Worm (Caenorhabditis elegans) whole organism, L1 larva: ENCODE data around the gene clpf-1.
A peak's percentile ranks its signal among the peaks of the same experiment; 100 is the strongest.

ENCODE experiments used
- C16A3.4 ChIP-seq: fragments of 150-350 bp; optimal IDR thresholded peaks from 2 replicates; lab custom pipeline; 2014; ENCODE audit warnings: missing biosample characterization, missing genetic modification characterization
- Y116A8C.19 ChIP-seq: sonication (generic microtip); optimal IDR thresholded peaks from 2 replicates; lab custom pipeline; 2016; ENCODE audit warnings: missing compliant biosample characterization, missing genetic modification characterization, borderline replicate concordance
- blmp-1 ChIP-seq: fragments of 150-350 bp; optimal IDR thresholded peaks from 2 replicates; lab custom pipeline; 2014; ENCODE audit warnings: missing biosample characterization, missing genetic modification characterization
- ceh-88 ChIP-seq: fragments of 200-800 bp; sonication (Bioruptor generic); IDR thresholded peaks from 2 replicates; pipeline ENCODE4 v1.3.6; 2022; ENCODE audit warnings: missing genetic modification characterization, missing compliant biosample characterization
- ceh-90 ChIP-seq: sonication (generic microtip); optimal IDR thresholded peaks from 2 replicates; lab custom pipeline; 2016; ENCODE audit warnings: missing genetic modification characterization, missing compliant biosample characterization
- ces-1 ChIP-seq: fragments of 150-350 bp; optimal IDR thresholded peaks from 2 replicates; lab custom pipeline; 2014; ENCODE audit warnings: missing biosample characterization, missing genetic modification reagents, missing genetic modification characterization
- dpl-1 ChIP-seq, 3 experiments: fragments of 150-350 bp in 2 of 3; sonication (generic microtip) in 1 of 3; optimal IDR thresholded peaks; 2 replicates each; lab custom pipeline; 2014 to 2017; ENCODE audit warnings: missing biosample characterization in 3 of 3, missing genetic modification characterization in 3 of 3, missing genetic modification reagents in 3 of 3
- efl-1 ChIP-seq, 4 experiments: fragments of 150-350 bp; optimal IDR thresholded peaks in 3 of 4; peaks in 1 of 4; 1 replicate in 1 of 4; 2 replicates in 3 of 4; lab custom pipeline; 2014; ENCODE audit warnings: missing biosample characterization in 2 of 4, missing genetic modification characterization in 2 of 4, missing genetic modification reagents in 2 of 4
- egl-27 ChIP-seq, 2 experiments: fragments of 150-350 bp in 1 of 2; sonication (generic microtip); optimal IDR thresholded peaks; 3 replicates each; lab custom pipeline; 2017 to 2018; ENCODE audit warnings: missing biosample characterization in 2 of 2, missing genetic modification characterization in 2 of 2, missing genetic modification reagents in 2 of 2
- fkh-10 ChIP-seq: sonication (generic microtip); optimal IDR thresholded peaks from 2 replicates; lab custom pipeline; 2017; ENCODE audit warnings: missing biosample characterization, missing genetic modification reagents, missing genetic modification characterization
- fkh-4 ChIP-seq: sonication (generic microtip); optimal IDR thresholded peaks from 2 replicates; lab custom pipeline; 2016; ENCODE audit warnings: missing compliant biosample characterization, missing genetic modification characterization, borderline replicate concordance
- hlh-17 ChIP-seq: fragments of 200-800 bp; sonication (Bioruptor generic); optimal IDR thresholded peaks from 2 replicates; lab custom pipeline; 2018; ENCODE audit warnings: missing genetic modification characterization, mild to moderate bottlenecking, missing compliant biosample characterization, moderate library complexity, borderline replicate concordance
- hlh-4 ChIP-seq: sonication (generic microtip); optimal IDR thresholded peaks from 2 replicates; lab custom pipeline; 2016; ENCODE audit warnings: mild to moderate bottlenecking, missing genetic modification characterization, missing compliant biosample characterization
- irx-1 ChIP-seq: sonication (generic microtip); optimal IDR thresholded peaks from 2 replicates; lab custom pipeline; 2016; ENCODE audit warnings: missing genetic modification characterization, missing compliant biosample characterization
- isw-1 ChIP-seq: fragments of 200-800 bp; sonication (Bioruptor generic); IDR thresholded peaks from 2 replicates; pipeline ENCODE4 v1.3.6; 2022; ENCODE audit warnings: missing genetic modification characterization, missing compliant biosample characterization
- lin-13 ChIP-seq: fragments of 150-350 bp; optimal IDR thresholded peaks from 2 replicates; lab custom pipeline; 2014; ENCODE audit warnings: missing biosample characterization, missing genetic modification reagents, missing genetic modification characterization
- lin-14 ChIP-seq: fragments of 200-800 bp; sonication (Bioruptor generic); optimal IDR thresholded peaks from 2 replicates; lab custom pipeline; 2018; ENCODE audit warnings: mild to moderate bottlenecking, missing genetic modification characterization, moderate library complexity, missing compliant biosample characterization
- lin-35 ChIP-seq, 2 experiments: fragments of 150-350 bp; optimal IDR thresholded peaks; 2 replicates each; lab custom pipeline; 2014; ENCODE audit warnings: missing biosample characterization in 2 of 2, missing genetic modification characterization in 2 of 2, missing genetic modification reagents in 2 of 2
- lin-39 ChIP-seq: fragments of 150-350 bp; optimal IDR thresholded peaks from 2 replicates; lab custom pipeline; 2014; ENCODE audit warnings: missing biosample characterization, missing genetic modification reagents, missing genetic modification characterization
- mab-9 ChIP-seq: fragments of 200-800 bp; sonication (Bioruptor generic); IDR thresholded peaks from 2 replicates; pipeline ENCODE4 v1.3.6; 2022; ENCODE audit warnings: missing genetic modification reagents, missing genetic modification characterization, missing compliant biosample characterization
- nhr-12 ChIP-seq: sonication (generic microtip); optimal IDR thresholded peaks from 2 replicates; lab custom pipeline; 2017; ENCODE audit warnings: missing biosample characterization, missing genetic modification characterization
- nhr-19 ChIP-seq: fragments of 200-800 bp; sonication (Bioruptor generic); conservative IDR thresholded peaks from 2 replicates; pipeline ENCODE4 v1.3.6; 2022; ENCODE audit warnings: missing genetic modification characterization, missing compliant biosample characterization
- nhr-20 ChIP-seq: sonication (generic microtip); optimal IDR thresholded peaks from 2 replicates; lab custom pipeline; 2016; ENCODE audit warnings: mild to moderate bottlenecking, missing genetic modification characterization, missing compliant biosample characterization
- nhr-47 ChIP-seq: sonication (generic microtip); optimal IDR thresholded peaks from 2 replicates; lab custom pipeline; 2016; ENCODE audit warnings: mild to moderate bottlenecking, missing genetic modification characterization, moderate library complexity, missing compliant biosample characterization
- nhr-71 ChIP-seq: sonication (generic microtip); optimal IDR thresholded peaks from 2 replicates; lab custom pipeline; 2016; ENCODE audit warnings: mild to moderate bottlenecking, missing genetic modification characterization, moderate library complexity, missing compliant biosample characterization
- pqm-1 ChIP-seq: sonication (generic microtip); optimal IDR thresholded peaks from 3 replicates; lab custom pipeline; 2017; ENCODE audit warnings: missing biosample characterization, missing genetic modification characterization
- rnt-1 ChIP-seq: sonication (generic microtip); optimal IDR thresholded peaks from 2 replicates; lab custom pipeline; 2016; ENCODE audit warnings: mild to moderate bottlenecking, missing genetic modification characterization, moderate library complexity, missing compliant biosample characterization
- skn-1 ChIP-seq: fragments of 150-350 bp; optimal IDR thresholded peaks from 2 replicates; lab custom pipeline; 2014; ENCODE audit warnings: missing biosample characterization, missing genetic modification characterization
- tbx-2 ChIP-seq: sonication (generic microtip); optimal IDR thresholded peaks from 2 replicates; lab custom pipeline; 2016; ENCODE audit warnings: missing genetic modification characterization, missing compliant biosample characterization
- unc-130 ChIP-seq: fragments of 150-350 bp; optimal IDR thresholded peaks from 2 replicates; lab custom pipeline; 2017; ENCODE audit warnings: missing biosample characterization, missing genetic modification characterization, inconsistent platforms
- unc-98 ChIP-seq: fragments of 200-800 bp; sonication (Bioruptor generic); IDR thresholded peaks from 2 replicates; pipeline ENCODE4 v1.3.6; 2022; ENCODE audit warnings: missing genetic modification characterization, missing compliant biosample characterization
- vab-15 ChIP-seq: sonication (generic microtip); optimal IDR thresholded peaks from 2 replicates; lab custom pipeline; 2017; ENCODE audit warnings: missing genotype, mild to moderate bottlenecking, missing genetic modification characterization, missing compliant biosample characterization
- zag-1 ChIP-seq: fragments of 150-350 bp; optimal IDR thresholded peaks from 2 replicates; lab custom pipeline; 2014; ENCODE audit warnings: missing biosample characterization, missing genetic modification characterization

clpf-1 gene

DNA sequence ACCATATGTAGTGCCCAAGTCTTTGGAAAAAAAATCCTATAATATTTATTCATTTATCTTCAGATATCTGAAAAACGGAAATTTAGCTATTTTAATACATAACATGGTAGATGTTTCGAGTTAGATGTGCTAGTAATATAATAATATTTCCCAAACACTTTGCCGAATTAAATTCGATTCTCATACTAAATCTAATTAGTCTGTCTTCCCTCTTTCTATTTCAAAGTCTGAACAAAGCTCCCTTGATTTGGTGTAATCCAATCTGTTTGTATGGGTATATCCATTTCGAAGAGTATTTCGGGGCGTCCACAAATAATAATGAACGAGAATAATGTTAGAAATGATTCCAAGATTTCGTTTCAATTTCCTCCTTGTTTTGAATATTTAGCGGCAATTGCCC lies 16.9 kb downstream of the clpf-1 start:
- TF ChIP-seq ces-1 (no peak), efl-1 (optimal IDR thresholded peaks at IDR 0.05; lab: Kevin White, UChicago) (no peak), efl-1 (GFP tag; optimal IDR thresholded peaks at IDR 0.05 in 1 of 2; lab: Kevin White, UChicago) (peak in 1 of 2 experiments; percentile 17)

DNA sequence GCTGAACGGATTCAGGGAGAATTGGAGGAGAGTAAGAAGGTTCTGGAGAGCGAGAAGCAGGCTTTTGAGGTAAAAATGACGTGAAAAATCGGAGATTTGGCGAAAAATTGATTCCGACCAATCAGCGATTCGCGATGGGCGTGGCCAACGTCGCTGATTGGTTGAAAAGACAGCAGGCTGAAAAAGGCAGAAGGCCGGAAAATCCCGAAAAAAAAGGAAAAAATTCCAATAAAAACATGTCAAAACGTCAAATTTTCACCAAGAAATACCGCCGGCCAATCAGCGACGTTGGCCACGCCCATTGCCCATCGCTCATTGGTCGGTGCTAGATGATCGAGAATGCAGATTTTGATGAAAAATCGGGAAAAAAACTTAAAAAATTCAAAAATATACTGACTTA lies 19.9 kb downstream of the clpf-1 start:
- TF ChIP-seq fkh-10 (GFP tag; lab: Kevin White, UChicago) (no peak), rnt-1 (no peak), C16A3.4 (tag; lab: Kevin White, UChicago) (no peak), nhr-19 (GFP tag; lab: Robert Waterston, UW) (no peak), efl-1 (optimal IDR thresholded peaks at IDR 0.05; lab: Kevin White, UChicago) (no peak), efl-1 (GFP tag; optimal IDR thresholded peaks at IDR 0.05 in 1 of 2; lab: Kevin White, UChicago) (no peak), zag-1 (no peak), skn-1 (tag; lab: Kevin White, UChicago) (no peak), lin-13 (GFP tag; lab: Kevin White, UChicago) (no peak), unc-98 (GFP tag; lab: Robert Waterston, UW) (no peak)

DNA sequence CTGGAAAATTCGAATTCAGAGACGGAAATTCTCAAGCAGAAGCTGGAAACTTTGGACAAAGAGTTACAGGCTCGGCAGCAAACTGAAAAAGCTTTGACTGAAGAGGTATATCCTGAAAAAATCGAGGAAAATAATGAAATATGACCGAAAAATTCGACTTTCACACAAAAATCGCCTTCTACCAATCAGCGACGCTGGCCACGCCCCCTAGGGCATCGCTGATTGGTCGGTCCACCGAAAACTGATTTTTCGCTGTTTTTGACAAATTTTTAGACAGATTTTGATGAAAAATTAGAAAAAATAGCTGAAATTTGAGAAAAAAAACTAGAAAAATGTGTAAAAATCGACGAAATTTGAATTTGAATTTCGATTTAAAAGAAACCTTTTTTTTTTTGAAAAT lies 21.4 kb downstream of the clpf-1 start:
- TF ChIP-seq nhr-71 (tag; lab: Kevin White, UChicago) (no peak), pqm-1 (tag; lab: Kevin White, UChicago) (no peak), irx-1 (no peak), hlh-17 (GFP tag; lab: Kevin White, UChicago) (no peak), nhr-20 (tag; lab: Kevin White, UChicago) (no peak), nhr-47 (no peak), ceh-88 (GFP tag; lab: Robert Waterston, UW) (no peak)

DNA sequence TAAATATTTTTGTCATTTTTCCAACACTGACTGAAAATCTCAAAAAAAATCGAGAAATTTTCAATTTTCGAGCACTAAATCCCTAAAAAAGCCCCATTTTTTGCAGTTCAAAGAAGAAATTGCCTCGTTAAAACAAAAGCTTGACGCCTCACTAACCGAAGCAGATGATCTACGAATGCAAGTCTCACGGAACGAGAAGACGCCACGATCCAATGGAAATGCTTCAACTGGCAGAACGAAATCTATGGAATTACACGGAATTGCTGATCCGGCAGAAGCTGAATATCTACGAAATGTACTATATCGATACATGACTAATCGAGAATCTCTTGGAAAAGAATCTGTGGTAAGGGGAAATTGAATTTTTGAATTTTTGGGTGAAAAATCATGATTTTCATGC lies 26.4 kb downstream of the clpf-1 start:
- TF ChIP-seq lin-35 (GFP tag; optimal IDR thresholded peaks at IDR 0.05; lab: Kevin White, UChicago) = no peak
- TF ChIP-seq fkh-4 (tag; lab: Kevin White, UChicago) = no peak
- TF ChIP-seq isw-1 (GFP tag; lab: Robert Waterston, UW) = no peak
- no peak for TF ChIP-seq vab-15 (tag; lab: Kevin White, UChicago)
- TF ChIP-seq lin-14 (GFP tag; lab: Kevin White, UChicago) = no peak
- TF ChIP-seq mab-9 = no peak
- no peak for TF ChIP-seq lin-39 (tag; lab: Kevin White, UChicago)
- no peak for TF ChIP-seq hlh-4 (tag; lab: Kevin White, UChicago)
- no peak for TF ChIP-seq Y116A8C.19
- no peak for TF ChIP-seq tbx-2 (tag; lab: Kevin White, UChicago)
- TF ChIP-seq dpl-1 (GFP tag; optimal IDR thresholded peaks at IDR 0.05; lab: Kevin White, UChicago) = no peak
- TF ChIP-seq blmp-1 (tag; lab: Kevin White, UChicago) = no peak
- no peak for TF ChIP-seq ceh-90 (tag; lab: Kevin White, UChicago)
- TF ChIP-seq egl-27 (tag; optimal IDR thresholded peaks at IDR 0.05; lab: Kevin White, UChicago) = no peak
- no peak for TF ChIP-seq unc-130 (tag; lab: Kevin White, UChicago)
- TF ChIP-seq nhr-12 = no peak

DNA sequence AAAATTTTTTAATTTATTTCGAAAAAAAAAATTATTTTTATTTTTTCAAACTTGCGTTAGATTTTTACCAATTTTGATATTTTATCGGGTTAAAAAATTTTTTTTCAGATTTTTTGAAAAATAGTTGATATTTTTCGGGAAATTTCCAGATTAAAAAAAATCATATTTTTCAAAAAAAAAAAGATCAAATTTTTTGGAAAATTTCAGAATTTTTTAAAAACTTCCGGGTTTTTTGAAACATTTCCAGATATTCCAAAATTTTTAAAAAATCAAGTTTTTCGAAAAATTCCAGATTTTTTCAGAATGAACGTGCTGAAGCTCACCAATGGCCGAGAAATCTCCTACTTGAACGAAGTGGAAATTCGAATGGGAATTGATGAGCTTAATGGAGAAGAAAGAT lies 27.9 kb downstream of the clpf-1 start, which contains the start of gene metl-18:
metl-18 (plus strand) TSS at position 301 of the 400 bp plus-strand sequence.
- TF ChIP-seq nhr-20 (tag; lab: Kevin White, UChicago) = no peak
- TF ChIP-seq efl-1 (optimal IDR thresholded peaks at IDR 0.05; lab: Kevin White, UChicago) = no peak
- TF ChIP-seq efl-1 (GFP tag; optimal IDR thresholded peaks at IDR 0.05 in 1 of 2; lab: Kevin White, UChicago) = peak in 1 of 2 experiments; percentile 34
